Worm (Caenorhabditis elegans): ENCODE data around the gene C37C3.1.

DNA sequence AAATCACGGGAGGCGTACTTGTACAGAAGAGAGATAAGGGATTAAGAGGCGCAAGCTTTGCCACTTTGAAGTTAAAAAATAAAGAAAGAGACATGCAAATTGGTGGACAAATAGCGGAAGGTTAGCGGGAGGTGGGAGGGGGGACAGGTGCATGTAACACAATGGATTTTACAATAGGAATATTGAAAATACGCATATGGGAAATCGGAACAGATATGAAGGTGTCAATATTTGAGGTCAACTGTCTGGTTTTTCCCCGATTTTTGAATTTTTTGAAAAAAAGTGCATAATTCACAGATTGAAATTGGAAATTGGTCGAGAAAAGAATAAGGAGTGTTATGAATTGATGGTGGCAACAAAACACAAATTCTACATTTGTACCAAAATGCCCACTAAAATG is 4.0 kb downstream of the C37C3.1 start, which contains the start of gene C37C3.17:
- TF ChIP-seq Y67H2A.10 (GFP tag; conservative IDR thresholded peaks at IDR 0.05) (no peak), dpl-1 (GFP tag; optimal IDR thresholded peaks at IDR 0.05) (no peak), lin-26 (GFP tag; IDR thresholded peaks at IDR 0.05) (no peak)
